Fruit fly (Drosophila melanogaster): ENCODE data around the gene Pi3K92E.

- TF ChIP-seq fu2 (GFP tag; optimal IDR thresholded peaks at IDR 0.05) (no peak), CG10431 (GFP tag; optimal IDR thresholded peaks at IDR 0.05) (no peak), gfzf (GFP tag; optimal IDR thresholded peaks at IDR 0.05) (no peak)
Observed at dm6 chr3R:20656649-20657048, 22.1 kb upstream of the Pi3K92E start.

Data from whole organism, embryonic.